Worm (Caenorhabditis elegans): ENCODE data around the gene mif-1.

Gene mif-1

ce11 chrIII:11870009-11870408 lies 22.1 kb downstream of the mif-1 start:
- TF ChIP-seq mdl-1 (tag; optimal IDR thresholded peaks at IDR 0.05) (no peak), lin-15B (tag; optimal IDR thresholded peaks at IDR 0.05) (peak; percentile 97), pha-4 (tag; optimal IDR thresholded peaks at IDR 0.05) (peak; percentile 96), R02D3.7 (tag; optimal IDR thresholded peaks at IDR 0.05) (peak; percentile 47), elt-3 (tag; optimal IDR thresholded peaks at IDR 0.05) (no peak), skn-1 (tag; optimal IDR thresholded peaks at IDR 0.05) (peak; percentile 53), zag-1 (tag; optimal IDR thresholded peaks at IDR 0.05) (no peak), fkh-10 (GFP tag; optimal IDR thresholded peaks at IDR 0.05) (peak; percentile 68), mml-1 (tag; optimal IDR thresholded peaks at IDR 0.05) (no peak), unc-39 (tag; optimal IDR thresholded peaks at IDR 0.05) (no peak), nhr-23 (tag; optimal IDR thresholded peaks at IDR 0.05) (peak; percentile 79), elt-2 (tag; optimal IDR thresholded peaks at IDR 0.05) (peak; percentile 65), ceh-82 (tag; optimal IDR thresholded peaks at IDR 0.05) (no peak), jun-1 (tag; optimal IDR thresholded peaks at IDR 0.05) (peak; percentile 68), lin-39 (tag; optimal IDR thresholded peaks at IDR 0.05) (peak; percentile 95), nhr-67 (tag; optimal IDR thresholded peaks at IDR 0.05) (no peak), nhr-43 (tag; optimal IDR thresholded peaks at IDR 0.05; ENCODE audit: poor library complexity, severe bottlenecking) (peak; percentile 86), ztf-11 (tag; optimal IDR thresholded peaks at IDR 0.05) (no peak), ceh-16 (tag; optimal IDR thresholded peaks at IDR 0.05) (peak; percentile 24), nhr-76 (tag; optimal IDR thresholded peaks at IDR 0.05) (no peak), fkh-2 (tag; optimal IDR thresholded peaks at IDR 0.05) (peak; percentile 23), snpc-4 (tag; optimal IDR thresholded peaks at IDR 0.05) (peak; percentile 97), nhr-12 (tag; optimal IDR thresholded peaks at IDR 0.05) (no peak), egl-5 (tag; optimal IDR thresholded peaks at IDR 0.05) (peak; percentile 86), ZK546.5 (tag; optimal IDR thresholded peaks at IDR 0.05) (no peak), ztf-4 (tag; optimal IDR thresholded peaks at IDR 0.05) (no peak), fos-1 (tag; optimal IDR thresholded peaks at IDR 0.05) (no peak), tbx-2 (tag; optimal IDR thresholded peaks at IDR 0.05) (peak; percentile 25), elt-1 (tag; optimal IDR thresholded peaks at IDR 0.05) (no peak), pqm-1 (tag; optimal IDR thresholded peaks at IDR 0.05) (peak; percentile 61), unc-62 (GFP tag; optimal IDR thresholded peaks at IDR 0.05) (no peak), ceh-28 (tag; optimal IDR thresholded peaks at IDR 0.05) (peak; percentile 50), nhr-77 (tag; optimal IDR thresholded peaks at IDR 0.05) (no peak), eor-1 (tag; optimal IDR thresholded peaks at IDR 0.05) (no peak), lsy-12 (tag; optimal IDR thresholded peaks at IDR 0.05) (peak; percentile 64), nfya-1 (tag; optimal IDR thresholded peaks at IDR 0.05; ENCODE audit: insufficient read depth) (peak; percentile 97), nhr-25 (tag; optimal IDR thresholded peaks at IDR 0.05) (peak; percentile 74), nhr-11 (tag; optimal IDR thresholded peaks at IDR 0.05) (no peak), sea-2 (GFP tag; optimal IDR thresholded peaks at IDR 0.05) (no peak), daf-12 (tag; optimal IDR thresholded peaks at IDR 0.05) (no peak), ceh-9 (tag; optimal IDR thresholded peaks at IDR 0.05) (no peak), aly-2 (tag; optimal IDR thresholded peaks at IDR 0.05) (no peak), egl-27 (tag; optimal IDR thresholded peaks at IDR 0.05) (peak; percentile 7), hmg-11 (tag; optimal IDR thresholded peaks at IDR 0.05) (peak; percentile 82), nhr-237 (tag; optimal IDR thresholded peaks at IDR 0.05) (no peak), ama-1 (optimal IDR thresholded peaks at IDR 0.05) (peak; percentile 43), nhr-28 (tag; optimal IDR thresholded peaks at IDR 0.05) (no peak)

DNA sequence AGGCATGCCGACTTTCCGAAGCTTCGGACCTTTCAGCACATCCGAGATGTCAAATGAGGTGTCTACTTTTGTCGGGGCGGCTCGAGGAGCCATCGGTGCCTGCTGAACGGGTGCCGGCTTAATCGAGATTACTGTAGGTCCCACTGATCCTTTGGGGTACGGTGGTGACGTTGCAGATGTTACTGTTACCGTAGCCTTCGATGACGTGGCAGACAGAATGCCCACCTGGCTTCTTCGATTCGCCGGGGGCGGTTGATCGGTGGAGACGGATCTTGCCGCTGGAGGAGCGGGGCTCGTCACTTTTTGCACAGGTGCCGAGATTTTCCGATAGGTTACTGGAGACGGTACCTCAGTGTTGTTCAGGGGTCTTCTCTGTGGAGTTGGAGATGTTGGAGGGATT lies 23.7 kb downstream of the mif-1 start:
- TF ChIP-seq ceh-28 (tag; optimal IDR thresholded peaks at IDR 0.05), result no peak
- no peak for TF ChIP-seq egl-27 (tag; optimal IDR thresholded peaks at IDR 0.05)
- TF ChIP-seq sea-2 (GFP tag; optimal IDR thresholded peaks at IDR 0.05), result no peak
- no peak for TF ChIP-seq nhr-237 (tag; optimal IDR thresholded peaks at IDR 0.05)
- no peak for TF ChIP-seq skn-1 (tag; optimal IDR thresholded peaks at IDR 0.05)
- no peak for TF ChIP-seq ztf-4 (tag; optimal IDR thresholded peaks at IDR 0.05)
- no peak for TF ChIP-seq eor-1 (tag; optimal IDR thresholded peaks at IDR 0.05)
- no peak for TF ChIP-seq unc-62 (GFP tag; optimal IDR thresholded peaks at IDR 0.05)
